Worm (Caenorhabditis elegans) whole organism, L4 larva: ENCODE measurements around the gene C29E4.15.
"Not testable (repeated sequence)": the region's sequence is repeated elsewhere in the genome, so short reads cannot be mapped to it uniquely, and the experiment has no call there.

ENCODE experiments used
- F26F4.8 ChIP-seq: fragments of 200-800 bp; sonication (Bioruptor generic); conservative IDR thresholded peaks from 2 replicates; pipeline ENCODE4 v1.3.6; 2022; ENCODE audit warnings: missing genetic modification characterization, missing compliant biosample characterization
- F37D6.2 ChIP-seq: sonication (generic microtip); optimal IDR thresholded peaks from 2 replicates; lab custom pipeline; 2016; ENCODE audit warnings: mild to moderate bottlenecking, missing genetic modification characterization, missing compliant biosample characterization
- F44E2.7 ChIP-seq: fragments of 200-800 bp; sonication (Bioruptor generic); IDR thresholded peaks from 2 replicates; pipeline ENCODE4 v2.1.2; 2022; ENCODE audit warnings: missing genetic modification characterization, missing compliant biosample characterization
- T26A8.4 ChIP-seq: fragments of 200-800 bp; sonication (Bioruptor generic); IDR thresholded peaks from 2 replicates; pipeline ENCODE4 v1.3.6; 2022; ENCODE audit warnings: missing genetic modification characterization, missing compliant biosample characterization
- Y105C5A.15 ChIP-seq: fragments of 200-800 bp; sonication (Bioruptor generic); IDR thresholded peaks from 2 replicates; pipeline ENCODE4 v1.3.6; 2022; ENCODE audit warnings: missing genetic modification characterization, missing compliant biosample characterization
- Y48G9A.11 ChIP-seq: fragments of 200-800 bp; sonication (Bioruptor generic); IDR thresholded peaks from 2 replicates; pipeline ENCODE4 v1.3.6; 2022; ENCODE audit warnings: missing genetic modification reagents, missing genetic modification characterization, missing compliant biosample characterization
- Y75B8A.6 ChIP-seq: fragments of 200-800 bp; sonication (Bioruptor generic); IDR thresholded peaks from 2 replicates; pipeline ENCODE4 v1.3.6; 2022; ENCODE audit warnings: missing genetic modification reagents, missing genetic modification characterization, missing compliant biosample characterization
- ZK337.2 ChIP-seq: fragments of 200-800 bp; sonication (Bioruptor generic); IDR thresholded peaks from 2 replicates; pipeline ENCODE4 v1.3.6; 2022; ENCODE audit warnings: missing genetic modification reagents, missing genetic modification characterization, missing compliant biosample characterization
- aha-1 ChIP-seq: fragments of 150-350 bp; peaks from one replicate; lab custom pipeline; 2014; ENCODE audit warnings: missing biosample characterization, missing genetic modification characterization
- arid-1 ChIP-seq: fragments of 200-800 bp; sonication (Bioruptor generic); conservative IDR thresholded peaks from 2 replicates; pipeline ENCODE4 v1.3.6; 2022; ENCODE audit warnings: missing genetic modification reagents, missing genetic modification characterization, missing compliant biosample characterization
- ceh-20 ChIP-seq: fragments of 200-800 bp; sonication (Bioruptor generic); IDR thresholded peaks from 2 replicates; pipeline ENCODE4 v1.3.6; 2022; ENCODE audit warnings: missing genetic modification reagents, missing genetic modification characterization, missing compliant biosample characterization
- ceh-44 ChIP-seq: fragments of 200-800 bp; sonication (Bioruptor generic); IDR thresholded peaks from 2 replicates; pipeline ENCODE4 v1.3.6; 2022; ENCODE audit warnings: missing genetic modification reagents, missing genetic modification characterization, missing compliant biosample characterization
- ctbp-1 ChIP-seq: fragments of 200-800 bp; sonication (Bioruptor generic); IDR thresholded peaks from 2 replicates; pipeline ENCODE4 v1.3.6; 2022; ENCODE audit warnings: missing genetic modification reagents, missing genetic modification characterization, missing compliant biosample characterization
- dmd-8 ChIP-seq: fragments of 200-800 bp; sonication (Bioruptor generic); IDR thresholded peaks from 2 replicates; pipeline ENCODE4 v1.3.6; 2022; ENCODE audit warnings: missing genetic modification characterization, missing compliant biosample characterization
- dve-1 ChIP-seq: sonication (generic microtip); optimal IDR thresholded peaks from 2 replicates; lab custom pipeline; 2017; ENCODE audit warnings: antibody characterized with exemption, mild to moderate bottlenecking, missing genetic modification characterization, missing compliant biosample characterization; ENCODE audit not compliant: insufficient read depth
- egl-43 ChIP-seq: fragments of 200-800 bp; sonication (Bioruptor generic); IDR thresholded peaks from 2 replicates; pipeline ENCODE4 v1.3.6; 2022; ENCODE audit warnings: missing genetic modification reagents, missing genetic modification characterization, missing compliant biosample characterization
- hlh-30 ChIP-seq: sonication (generic microtip); optimal IDR thresholded peaks from 2 replicates; lab custom pipeline; 2017; ENCODE audit warnings: antibody characterized with exemption, mild to moderate bottlenecking, missing genetic modification characterization, missing compliant biosample characterization; ENCODE audit not compliant: insufficient read depth
- lim-7 ChIP-seq: fragments of 200-800 bp; sonication (Bioruptor generic); IDR thresholded peaks from 2 replicates; pipeline ENCODE4 v1.3.6; 2022; ENCODE audit warnings: missing genetic modification characterization, missing compliant biosample characterization
- lin-1 ChIP-seq: fragments of 200-800 bp; sonication (Bioruptor generic); IDR thresholded peaks from 2 replicates; pipeline ENCODE4 v1.3.6; 2022; ENCODE audit warnings: missing genetic modification reagents, missing genetic modification characterization, missing compliant biosample characterization
- lin-38 ChIP-seq: fragments of 200-800 bp; sonication (Bioruptor generic); IDR thresholded peaks from 2 replicates; pipeline ENCODE4 v1.3.6; 2022; ENCODE audit warnings: missing genetic modification reagents, missing genetic modification characterization, missing compliant biosample characterization
- lsy-2 ChIP-seq, 2 experiments: fragments of 150-350 bp in 1 of 2; sonication (generic microtip) in 1 of 2; optimal IDR thresholded peaks; 2 replicates each; lab custom pipeline; 2014 to 2017; ENCODE audit warnings: missing biosample characterization in 2 of 2, missing genetic modification characterization in 2 of 2
- madf-5 ChIP-seq, 2 experiments: fragments of 200-800 bp; sonication (Bioruptor generic); IDR thresholded peaks; 2 replicates each; pipeline ENCODE4 v1.3.6; 2022; ENCODE audit warnings: missing compliant biosample characterization in 2 of 2, missing genetic modification characterization in 2 of 2
- mdt-29 ChIP-seq: fragments of 200-800 bp; sonication (Bioruptor generic); IDR thresholded peaks from 2 replicates; pipeline ENCODE4 v1.3.6; 2022; ENCODE audit warnings: missing genetic modification reagents, missing genetic modification characterization, missing compliant biosample characterization
- mes-2 ChIP-seq: sonication (generic microtip); optimal IDR thresholded peaks from 2 replicates; lab custom pipeline; 2016; ENCODE audit warnings: missing genotype, mild to moderate bottlenecking, missing genetic modification characterization, missing compliant biosample characterization; ENCODE audit not compliant: poor library complexity, severe bottlenecking
- mxl-2 ChIP-seq: fragments of 200-800 bp; sonication (Bioruptor generic); conservative IDR thresholded peaks from 2 replicates; pipeline ENCODE4 v1.3.6; 2022; ENCODE audit warnings: missing genetic modification reagents, missing genetic modification characterization, missing compliant biosample characterization
- nhr-41 ChIP-seq: fragments of 200-800 bp; sonication (Bioruptor generic); IDR thresholded peaks from 2 replicates; pipeline ENCODE4 v1.3.6; 2022; ENCODE audit warnings: missing genetic modification reagents, missing genetic modification characterization, missing compliant biosample characterization
- nhr-48 ChIP-seq: sonication (generic microtip); optimal IDR thresholded peaks from 2 replicates; lab custom pipeline; 2016; ENCODE audit warnings: mild to moderate bottlenecking, missing genetic modification characterization, missing compliant biosample characterization
- pha-4 ChIP-seq, 2 experiments: fragments of 150-350 bp in 1 of 2; fragments of 200-800 bp in 1 of 2; sonication (Bioruptor generic) in 1 of 2; IDR thresholded peaks in 1 of 2; optimal IDR thresholded peaks in 1 of 2; 2 replicates each; pipeline versions ENCODE4 v1.3.6 to Lab custom; 2014 to 2022; ENCODE audit warnings: missing genetic modification characterization in 2 of 2, missing genetic modification reagents in 2 of 2, missing biosample characterization in 1 of 2, missing compliant biosample characterization in 1 of 2
- saeg-2 ChIP-seq: fragments of 200-800 bp; sonication (Bioruptor generic); IDR thresholded peaks from 2 replicates; pipeline ENCODE4 v1.3.6; 2022; ENCODE audit warnings: missing genetic modification reagents, missing genetic modification characterization, missing compliant biosample characterization
- snpc-1.2 ChIP-seq: fragments of 200-800 bp; sonication (Bioruptor generic); IDR thresholded peaks from 2 replicates; pipeline ENCODE4 v1.3.6; 2022; ENCODE audit warnings: missing genetic modification reagents, missing genetic modification characterization, missing compliant biosample characterization
- vab-7 ChIP-seq: fragments of 200-800 bp; sonication (Bioruptor generic); IDR thresholded peaks from 2 replicates; pipeline ENCODE4 v1.3.6; 2022; ENCODE audit warnings: missing genetic modification reagents, missing genetic modification characterization, missing compliant biosample characterization

Gene C29E4.15

ce11 chrIII:7953688-7954313 lies 1.4 kb downstream of the C29E4.15 start:
- TF ChIP-seq madf-5 (GFP tag; IDR thresholded peaks at IDR 0.05; lab: Robert Waterston, UW) (peak in 1 of 2 experiments; percentile 68; a peak in 2 of 4 replicates), mxl-2 (0 out of 2 replicates have a peak, but pooled peaks have one; percentile 43), lim-7 (GFP tag; lab: Robert Waterston, UW) (peak; percentile 79), Y48G9A.11 (GFP tag; lab: Robert Waterston, UW) (peak; percentile 78), T26A8.4 (0 out of 2 replicates have a peak, but pooled peaks have one; percentile 27), ZK337.2 (0 out of 2 replicates have a peak, but pooled peaks have one; percentile 46), Y75B8A.6 (GFP tag; lab: Robert Waterston, UW) (0 out of 2 replicates have a peak, but pooled peaks have one; percentile 31), dmd-8 (GFP tag; lab: Robert Waterston, UW) (peak; percentile 87), Y105C5A.15 (0 out of 2 replicates have a peak, but pooled peaks have one; percentile 66), nhr-41 (peak; percentile 68; the same call in 1 of the 2 replicates), ctbp-1 (GFP tag; lab: Robert Waterston, UW) (peak; percentile 50; the same call in 1 of the 2 replicates), egl-43 (GFP tag; lab: Robert Waterston, UW) (peak; percentile 77), mdt-29 (GFP tag; lab: Robert Waterston, UW) (peak; percentile 51; the same call in 1 of the 2 replicates), vab-7 (GFP tag; lab: Robert Waterston, UW) (peak; percentile 69), arid-1 (GFP tag; lab: Robert Waterston, UW) (peak; percentile 71; the same call in 1 of the 2 replicates), ceh-20 (GFP tag; lab: Robert Waterston, UW) (0 out of 2 replicates have a peak, but pooled peaks have one; percentile 19), snpc-1.2 (GFP tag; lab: Robert Waterston, UW) (peak; percentile 71), lin-38 (GFP tag; lab: Robert Waterston, UW) (peak; percentile 72), F26F4.8 (GFP tag; lab: Robert Waterston, UW) (peak; percentile 95), pha-4 (GFP tag; IDR thresholded peaks at IDR 0.05; lab: Robert Waterston, UW) (peak; percentile 64; the same call in 1 of the 2 replicates), F44E2.7 (GFP tag; lab: Robert Waterston, UW) (peak; percentile 70; the same call in 1 of the 2 replicates), saeg-2 (GFP tag; lab: Robert Waterston, UW) (0 out of 2 replicates have a peak, but pooled peaks have one; percentile 55)
- TF ChIP-seq pha-4 (tag; optimal IDR thresholded peaks at IDR 0.05; lab: Kevin White, UChicago) = not testable (repeated sequence)

ce11 chrIII:7956965-7957364 lies 4.5 kb downstream of the C29E4.15 start, which contains the start of gene C29E4.9:
C29E4.9 (minus strand) TSS chrIII:7957065.
- TF ChIP-seq ceh-44 (GFP tag; lab: Robert Waterston, UW) (no peak), nhr-48 (tag; lab: Kevin White, UChicago) (no peak), aha-1 (tag; lab: Kevin White, UChicago) (no peak), F37D6.2 (tag; lab: Kevin White, UChicago) (no peak)

ce11 chrIII:7958085-7958484 lies 5.7 kb downstream of the C29E4.15 start, which contains the start of gene C29E4.11:
C29E4.11 (minus strand) TSS chrIII:7958114.
- TF ChIP-seq mxl-2 = no peak
- TF ChIP-seq hlh-30 (tag; lab: Kevin White, UChicago) = peak; percentile 5
- no peak for TF ChIP-seq mes-2 (tag; lab: Kevin White, UChicago)
- TF ChIP-seq dve-1 (tag; lab: Kevin White, UChicago) = peak; percentile 15
- peak in 1 of 2 experiments; percentile 41 for TF ChIP-seq lsy-2 (tag; optimal IDR thresholded peaks at IDR 0.05; lab: Kevin White, UChicago)

ce11 chrIII:7958922-7959609 lies 6.6 kb downstream of the C29E4.15 start, which contains the start of gene F54H12.10:
F54H12.10 (minus strand) TSS chrIII:7958972.
- TF ChIP-seq arid-1 (GFP tag; lab: Robert Waterston, UW) (peak; percentile 24; the same call in 1 of the 2 replicates), lin-38 (GFP tag; lab: Robert Waterston, UW) (peak; percentile 54), lin-1 (0 out of 2 replicates have a peak, but pooled peaks have one; percentile 44)
